Worm (Caenorhabditis elegans): ENCODE data around the gene F48G7.10.

The F48G7.10 gene

ce11 chrV:667459-667858, 32.7 kb upstream of the F48G7.10 start, which contains the start of gene nhr-180 (continued):
- TF ChIP-seq ceh-88 (GFP tag; IDR thresholded peaks at IDR 0.05) (no peak), grh-1 (GFP tag; IDR thresholded peaks at IDR 0.05) (no peak), alr-1 (tag; optimal IDR thresholded peaks at IDR 0.05; ENCODE audit: borderline replicate concordance) (no peak), hpl-2 (GFP tag; optimal IDR thresholded peaks at IDR 0.05) (no peak), aly-2 (tag; optimal IDR thresholded peaks at IDR 0.05) (no peak), egl-13 (tag; optimal IDR thresholded peaks at IDR 0.05) (no peak), F16B12.6 (tag; optimal IDR thresholded peaks at IDR 0.05) (no peak), fkh-8 (tag; optimal IDR thresholded peaks at IDR 0.05) (no peak), efl-1 (optimal IDR thresholded peaks at IDR 0.05) (no peak), efl-1 (GFP tag; optimal IDR thresholded peaks at IDR 0.05 in 1 of 2) (no peak)

- TF ChIP-seq blmp-1 (tag; optimal IDR thresholded peaks at IDR 0.05) (no peak), hlh-4 (tag; optimal IDR thresholded peaks at IDR 0.05) (peak; percentile 14), aly-2 (tag; optimal IDR thresholded peaks at IDR 0.05) (no peak)
These were observed 29.6 kb upstream of the F48G7.10 start, which contains the start of the genes F31F4.11 and srh-266 for ce11 chrV:664337-664847. TSS of gene F31F4.11 (minus strand) at chrV:664437. TSS of gene srh-266 (plus strand) at chrV:664797.

DNA sequence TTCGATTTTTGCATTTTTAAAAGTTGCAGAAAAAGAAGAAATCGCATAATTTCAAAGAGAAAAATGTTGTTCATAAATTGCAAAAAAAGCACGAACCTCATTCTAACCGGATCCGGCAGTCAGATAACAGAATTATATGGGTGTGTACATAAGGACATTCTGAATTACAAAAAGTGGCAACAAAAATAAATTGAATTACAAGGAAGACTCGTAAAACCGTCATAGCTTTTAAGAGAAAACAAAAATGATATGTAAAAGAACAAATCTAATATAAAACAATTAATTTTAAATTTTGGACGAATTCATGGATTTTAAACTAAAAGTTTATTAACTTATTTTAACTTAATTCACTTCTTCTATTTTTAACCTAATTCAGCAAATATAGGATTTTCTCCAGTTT, 25.5 kb upstream of the F48G7.10 start, which contains the start of gene F31F4.17:
Gene F31F4.17, minus strand, starts transcription at position 101 of the 400 bp plus-strand sequence.
- TF ChIP-seq mef-2 (tag; optimal IDR thresholded peaks at IDR 0.05): no peak
- no peak for TF ChIP-seq mep-1 (tag; optimal IDR thresholded peaks at IDR 0.05)
- TF ChIP-seq nhr-90 (tag; optimal IDR thresholded peaks at IDR 0.05; ENCODE audit: poor library complexity): no peak
- TF ChIP-seq blmp-1 (tag; optimal IDR thresholded peaks at IDR 0.05): no peak
- TF ChIP-seq nhr-19 (GFP tag; conservative IDR thresholded peaks at IDR 0.05): no peak
- TF ChIP-seq efl-1 (optimal IDR thresholded peaks at IDR 0.05): no peak
- no peak for TF ChIP-seq efl-1 (GFP tag; optimal IDR thresholded peaks at IDR 0.05 in 1 of 2)
- TF ChIP-seq fkh-4 (tag; optimal IDR thresholded peaks at IDR 0.05; ENCODE audit: borderline replicate concordance): no peak
- no peak for TF ChIP-seq ztf-11 (tag; optimal IDR thresholded peaks at IDR 0.05)
- no peak for TF ChIP-seq lsy-2 (tag; optimal IDR thresholded peaks at IDR 0.05)
- no peak for TF ChIP-seq pag-3 (tag; optimal IDR thresholded peaks at IDR 0.05; ENCODE audit: borderline replicate concordance, insufficient read depth)
- no peak for TF ChIP-seq ces-1 (GFP tag; optimal IDR thresholded peaks at IDR 0.05)
- no peak for TF ChIP-seq fkh-10 (GFP tag; optimal IDR thresholded peaks at IDR 0.05)
- TF ChIP-seq aly-2 (tag; optimal IDR thresholded peaks at IDR 0.05): no peak
- TF ChIP-seq isw-1 (GFP tag; IDR thresholded peaks at IDR 0.05): no peak
- no peak for TF ChIP-seq lir-3 (tag; optimal IDR thresholded peaks at IDR 0.05; ENCODE audit: poor library complexity)
- no peak for TF ChIP-seq hpl-2 (GFP tag; optimal IDR thresholded peaks at IDR 0.05)
- TF ChIP-seq lin-13 (GFP tag; optimal IDR thresholded peaks at IDR 0.05): no peak
- no peak for TF ChIP-seq nhr-28 (tag; optimal IDR thresholded peaks at IDR 0.05)
- TF ChIP-seq tbx-2 (tag; optimal IDR thresholded peaks at IDR 0.05): no peak
- TF ChIP-seq irx-1 (tag; optimal IDR thresholded peaks at IDR 0.05): no peak

- TF ChIP-seq tlp-1 (tag; optimal IDR thresholded peaks at IDR 0.05) (no peak), vab-15 (tag; optimal IDR thresholded peaks at IDR 0.05) (no peak), nhr-47 (tag; optimal IDR thresholded peaks at IDR 0.05) (no peak), lin-14 (GFP tag; optimal IDR thresholded peaks at IDR 0.05) (no peak), F16B12.6 (tag; optimal IDR thresholded peaks at IDR 0.05) (no peak), jun-1 (tag; optimal IDR thresholded peaks at IDR 0.05) (no peak), mdl-1 (tag; optimal IDR thresholded peaks at IDR 0.05) (no peak), nhr-237 (tag; optimal IDR thresholded peaks at IDR 0.05) (no peak), mef-2 (tag; optimal IDR thresholded peaks at IDR 0.05) (no peak), ces-1 (GFP tag; optimal IDR thresholded peaks at IDR 0.05) (no peak), xbp-1 (tag; optimal IDR thresholded peaks at IDR 0.05) (no peak), unc-98 (GFP tag; IDR thresholded peaks at IDR 0.05) (no peak), fkh-4 (tag; optimal IDR thresholded peaks at IDR 0.05; ENCODE audit: borderline replicate concordance) (no peak), snpc-4 (tag; optimal IDR thresholded peaks at IDR 0.05) (no peak), nhr-90 (tag; optimal IDR thresholded peaks at IDR 0.05; ENCODE audit: poor library complexity) (no peak), pax-3 (tag; optimal IDR thresholded peaks at IDR 0.05) (no peak)
These were observed 22.9 kb upstream of the F48G7.10 start, which contains the start of gene srh-246 for ce11 chrV:657678-658077. TSS of gene srh-246 (minus strand) at chrV:657778.
